Worm (Caenorhabditis elegans) whole organism, mixed stage, embryonic: ENCODE measurements around the gene svh-11.
"Not testable (repeated sequence)": the region's sequence is repeated elsewhere in the genome, so short reads cannot be mapped to it uniquely, and the experiment has no call there.

Experiments used
- mep-1 ChIP-seq: fragments of 150-350 bp; optimal IDR thresholded peaks from 2 replicates; lab custom pipeline; 2017; ENCODE audit warnings: missing biosample characterization, missing genetic modification reagents, missing genetic modification characterization, inconsistent platforms
- unc-62 ChIP-seq: fragments of 150-350 bp; optimal IDR thresholded peaks from 2 replicates; lab custom pipeline; 2014; ENCODE audit warnings: missing biosample characterization, missing genetic modification reagents, missing genetic modification characterization

- TF ChIP-seq unc-62 (GFP tag; lab: Kevin White, UChicago); mep-1 (tag; lab: Kevin White, UChicago): not testable (repeated sequence)
Observed at ce11 chrV:2255191-2255590, 48.3 kb downstream of the svh-11 start, which contains the start of gene F41B5.1.
